Worm (Caenorhabditis elegans) whole organism, L2 larva: ENCODE measurements around the gene set-11.

Experiments used
- C34F6.9 ChIP-seq: fragments of 150-350 bp; optimal IDR thresholded peaks from 2 replicates; lab custom pipeline; 2014; ENCODE audit warnings: missing biosample characterization, missing genetic modification characterization
- R02D3.7 ChIP-seq: fragments of 150-350 bp; optimal IDR thresholded peaks from 2 replicates; lab custom pipeline; 2014; ENCODE audit warnings: missing biosample characterization, missing genetic modification characterization
- Y55F3AM.14 ChIP-seq: fragments of 200-800 bp; sonication (Bioruptor generic); optimal IDR thresholded peaks from 2 replicates; lab custom pipeline; 2018; ENCODE audit warnings: mild to moderate bottlenecking, missing genetic modification characterization, missing compliant biosample characterization
- alr-1 ChIP-seq: fragments of 150-350 bp; optimal IDR thresholded peaks from 2 replicates; lab custom pipeline; 2014; ENCODE audit warnings: missing biosample characterization, missing genetic modification characterization
- ama-1 ChIP-seq: fragments of 150-350 bp; optimal IDR thresholded peaks from 2 replicates; lab custom pipeline; 2018; ENCODE audit warnings: inconsistent platforms
- blmp-1 ChIP-seq: sonication (generic microtip); optimal IDR thresholded peaks from 2 replicates; lab custom pipeline; 2017; ENCODE audit warnings: missing genetic modification characterization, mild to moderate bottlenecking, missing compliant biosample characterization, antibody characterized with exemption, moderate library complexity; ENCODE audit not compliant: insufficient read depth
- ceh-16 ChIP-seq: fragments of 150-350 bp; optimal IDR thresholded peaks from 2 replicates; lab custom pipeline; 2014; ENCODE audit warnings: missing biosample characterization, missing genetic modification characterization
- ceh-82 ChIP-seq: fragments of 150-350 bp; optimal IDR thresholded peaks from 2 replicates; lab custom pipeline; 2014; ENCODE audit warnings: missing biosample characterization, missing genetic modification characterization
- crh-2 ChIP-seq: sonication (generic microtip); optimal IDR thresholded peaks from 2 replicates; lab custom pipeline; 2017; ENCODE audit warnings: missing biosample characterization, missing genetic modification characterization
- dmd-4 ChIP-seq: sonication (generic microtip); optimal IDR thresholded peaks from 2 replicates; lab custom pipeline; 2017; ENCODE audit warnings: missing biosample characterization, missing genetic modification characterization
- egl-27 ChIP-seq: sonication (generic microtip); optimal IDR thresholded peaks from 3 replicates; lab custom pipeline; 2017; ENCODE audit warnings: missing biosample characterization, missing genetic modification reagents, missing genetic modification characterization
- elt-3 ChIP-seq: sonication (generic microtip); optimal IDR thresholded peaks from 2 replicates; lab custom pipeline; 2017; ENCODE audit warnings: missing biosample characterization, missing genetic modification characterization
- fos-1 ChIP-seq: fragments of 150-350 bp; optimal IDR thresholded peaks from 2 replicates; lab custom pipeline; 2014; ENCODE audit warnings: missing biosample characterization, missing genetic modification characterization
- gmeb-1 ChIP-seq: fragments of 150-350 bp; optimal IDR thresholded peaks from 2 replicates; lab custom pipeline; 2014; ENCODE audit warnings: missing biosample characterization, missing genetic modification characterization
- lin-11 ChIP-seq: fragments of 150-350 bp; sonication (generic microtip); optimal IDR thresholded peaks from 2 replicates; lab custom pipeline; 2014; ENCODE audit warnings: missing biosample characterization, missing genetic modification characterization, inconsistent platforms, mixed read lengths
- lin-13 ChIP-seq: fragments of 150-350 bp; optimal IDR thresholded peaks from 2 replicates; lab custom pipeline; 2014; ENCODE audit warnings: missing biosample characterization, missing genetic modification reagents, missing genetic modification characterization
- lsy-2 ChIP-seq, 2 experiments: fragments of 150-350 bp in 1 of 2; sonication (generic microtip) in 1 of 2; optimal IDR thresholded peaks; 2 replicates each; lab custom pipeline; 2014 to 2017; ENCODE audit warnings: missing biosample characterization in 2 of 2, missing genetic modification characterization in 2 of 2
- mbf-1 ChIP-seq: sonication (generic microtip); optimal IDR thresholded peaks from 2 replicates; lab custom pipeline; 2017; ENCODE audit warnings: missing biosample characterization, missing genetic modification characterization
- mdl-1 ChIP-seq, 2 experiments: fragments of 150-350 bp in 1 of 2; sonication (generic microtip) in 1 of 2; optimal IDR thresholded peaks; 2 replicates each; lab custom pipeline; 2017; ENCODE audit warnings: missing biosample characterization in 2 of 2, missing genetic modification characterization in 2 of 2
- nhr-10 ChIP-seq: sonication (generic microtip); optimal IDR thresholded peaks from 2 replicates; lab custom pipeline; 2017; ENCODE audit warnings: missing biosample characterization, missing genetic modification characterization
- nhr-21 ChIP-seq: fragments of 150-350 bp; optimal IDR thresholded peaks from 2 replicates; lab custom pipeline; 2014; ENCODE audit warnings: missing biosample characterization, missing genetic modification characterization
- nhr-23 ChIP-seq: fragments of 150-350 bp; optimal IDR thresholded peaks from 2 replicates; lab custom pipeline; 2014; ENCODE audit warnings: missing biosample characterization, missing genetic modification reagents, missing genetic modification characterization
- nhr-25 ChIP-seq: fragments of 150-350 bp; sonication (generic microtip); optimal IDR thresholded peaks from 3 replicates; lab custom pipeline; 2014; ENCODE audit warnings: missing biosample characterization, missing genetic modification characterization
- nhr-77 ChIP-seq: fragments of 150-350 bp; optimal IDR thresholded peaks from 2 replicates; lab custom pipeline; 2014; ENCODE audit warnings: missing biosample characterization, missing genetic modification characterization
- peb-1 ChIP-seq: fragments of 150-350 bp; optimal IDR thresholded peaks from 2 replicates; lab custom pipeline; 2014; ENCODE audit warnings: missing biosample characterization, missing genetic modification characterization
- sem-4 ChIP-seq: fragments of 150-350 bp; optimal IDR thresholded peaks from 2 replicates; lab custom pipeline; 2014; ENCODE audit warnings: missing biosample characterization, missing genetic modification reagents, missing genetic modification characterization
- sma-3 ChIP-seq: sonication (generic microtip); optimal IDR thresholded peaks from 2 replicates; lab custom pipeline; 2016; ENCODE audit warnings: missing genetic modification reagents, missing genetic modification characterization, missing compliant biosample characterization
- sma-9 ChIP-seq, 2 experiments: fragments of 150-350 bp in 1 of 2; sonication (generic microtip) in 1 of 2; optimal IDR thresholded peaks; 2 replicates each; lab custom pipeline; 2014 to 2016; ENCODE audit warnings: missing genetic modification characterization in 2 of 2, mild to moderate bottlenecking in 1 of 2, missing biosample characterization in 1 of 2, missing compliant biosample characterization in 1 of 2, missing genetic modification reagents in 1 of 2, moderate library complexity in 1 of 2
- unc-39 ChIP-seq: fragments of 150-350 bp; optimal IDR thresholded peaks from 2 replicates; lab custom pipeline; 2014; ENCODE audit warnings: missing biosample characterization, missing genetic modification characterization
- unc-55 ChIP-seq: fragments of 150-350 bp; sonication (generic microtip); optimal IDR thresholded peaks from 3 replicates; lab custom pipeline; 2014; ENCODE audit warnings: missing biosample characterization, missing genetic modification reagents, missing genetic modification characterization
- unc-62 ChIP-seq: fragments of 150-350 bp; optimal IDR thresholded peaks from 2 replicates; lab custom pipeline; 2014; ENCODE audit warnings: missing biosample characterization, missing genetic modification reagents, missing genetic modification characterization
- zag-1 ChIP-seq: fragments of 150-350 bp; optimal IDR thresholded peaks from 2 replicates; lab custom pipeline; 2014; ENCODE audit warnings: missing biosample characterization, missing genetic modification characterization
- ztf-4 ChIP-seq: fragments of 150-350 bp; optimal IDR thresholded peaks from 2 replicates; lab custom pipeline; 2014; ENCODE audit warnings: missing biosample characterization, missing genetic modification characterization

The set-11 gene

ce11 chrII:2705200-2705599, 12.8 kb upstream of the set-11 start, which contains the start of gene srh-128:
Gene srh-128, minus strand, starts transcription at chrII:2705300.
- TF ChIP-seq fos-1 (tag; lab: Kevin White, UChicago) (no peak), nhr-23 (tag; lab: Kevin White, UChicago) (no peak), sma-9 (GFP tag; optimal IDR thresholded peaks at IDR 0.05; lab: Kevin White, UChicago) (no peak), sma-9 (tag; optimal IDR thresholded peaks at IDR 0.05; lab: Kevin White, UChicago) (no peak), unc-39 (tag; lab: Kevin White, UChicago) (no peak), nhr-25 (no peak), Y55F3AM.14 (GFP tag; lab: Kevin White, UChicago) (no peak), peb-1 (tag; lab: Kevin White, UChicago) (no peak), ama-1 (lab: Kevin White, UChicago) (no peak), elt-3 (tag; lab: Kevin White, UChicago) (no peak), crh-2 (tag; lab: Kevin White, UChicago) (no peak), ceh-82 (tag; lab: Kevin White, UChicago) (no peak)

ce11 chrII:2702757-2703156, 10.4 kb upstream of the set-11 start, which contains the start of gene sri-60:
Gene sri-60, minus strand, starts transcription at chrII:2702857.
- TF ChIP-seq unc-55 (GFP tag; lab: Kevin White, UChicago) (no peak), fos-1 (tag; lab: Kevin White, UChicago) (no peak), elt-3 (tag; lab: Kevin White, UChicago) (no peak), nhr-21 (tag; lab: Kevin White, UChicago) (no peak), lin-11 (tag; lab: Kevin White, UChicago) (no peak), dmd-4 (tag; lab: Kevin White, UChicago) (no peak), ama-1 (lab: Kevin White, UChicago) (no peak), crh-2 (tag; lab: Kevin White, UChicago) (no peak), mbf-1 (tag; lab: Kevin White, UChicago) (no peak), nhr-10 (tag; lab: Kevin White, UChicago) (no peak), C34F6.9 (tag; lab: Kevin White, UChicago) (no peak), nhr-77 (tag; lab: Kevin White, UChicago) (no peak), peb-1 (tag; lab: Kevin White, UChicago) (no peak), lsy-2 (tag; optimal IDR thresholded peaks at IDR 0.05; lab: Kevin White, UChicago) (no peak), lin-13 (no peak), alr-1 (tag; lab: Kevin White, UChicago) (no peak), mdl-1 (tag; optimal IDR thresholded peaks at IDR 0.05; lab: Kevin White, UChicago) (no peak), zag-1 (tag; lab: Kevin White, UChicago) (no peak), unc-62 (no peak)

- TF ChIP-seq lin-11 (tag; lab: Kevin White, UChicago) (no peak), R02D3.7 (tag; lab: Kevin White, UChicago) (no peak), sma-9 (GFP tag; optimal IDR thresholded peaks at IDR 0.05; lab: Kevin White, UChicago) (no peak), sma-9 (tag; optimal IDR thresholded peaks at IDR 0.05; lab: Kevin White, UChicago) (no peak), dmd-4 (tag; lab: Kevin White, UChicago) (no peak), sma-3 (GFP tag; lab: Kevin White, UChicago) (no peak), sem-4 (tag; lab: Kevin White, UChicago) (no peak), blmp-1 (tag; lab: Kevin White, UChicago) (no peak), fos-1 (tag; lab: Kevin White, UChicago) (no peak), ceh-82 (tag; lab: Kevin White, UChicago) (no peak), nhr-77 (tag; lab: Kevin White, UChicago) (no peak), ceh-16 (no peak), gmeb-1 (no peak), nhr-21 (tag; lab: Kevin White, UChicago) (no peak), ama-1 (lab: Kevin White, UChicago) (no peak), crh-2 (tag; lab: Kevin White, UChicago) (no peak), C34F6.9 (tag; lab: Kevin White, UChicago) (no peak), unc-55 (GFP tag; lab: Kevin White, UChicago) (no peak), peb-1 (tag; lab: Kevin White, UChicago) (no peak), Y55F3AM.14 (GFP tag; lab: Kevin White, UChicago) (no peak), mdl-1 (tag; optimal IDR thresholded peaks at IDR 0.05; lab: Kevin White, UChicago) (no peak)
These were observed 7.9 kb upstream of the set-11 start, which contains the start of gene sri-61 for ce11 chrII:2700229-2700628. Gene sri-61, minus strand, starts transcription at chrII:2700329.

- TF ChIP-seq sma-9 (GFP tag; optimal IDR thresholded peaks at IDR 0.05; lab: Kevin White, UChicago) = no peak
- no peak for TF ChIP-seq sma-9 (tag; optimal IDR thresholded peaks at IDR 0.05; lab: Kevin White, UChicago)
- TF ChIP-seq ztf-4 = no peak
- no peak for TF ChIP-seq crh-2 (tag; lab: Kevin White, UChicago)
- TF ChIP-seq lsy-2 (tag; optimal IDR thresholded peaks at IDR 0.05; lab: Kevin White, UChicago) = no peak
- TF ChIP-seq egl-27 (tag; lab: Kevin White, UChicago) = no peak
These were observed 6.0 kb upstream of the set-11 start, which contains the start of gene sri-62 for ce11 chrII:2698378-2698777. Gene sri-62, minus strand, starts transcription at chrII:2698478.
